Worm (Caenorhabditis elegans) whole organism, young adult: Measurements from ENCODE around the gene Y111B2A.1.

Experiments used
- B0035.1 ChIP-seq: sonication (generic microtip); optimal IDR thresholded peaks from 2 replicates; lab custom pipeline; 2016; ENCODE audit warnings: missing genetic modification characterization, mild to moderate bottlenecking, missing compliant biosample characterization, missing genotype, missing genetic modification reagents
- D2030.7 ChIP-seq: fragments of 200-800 bp; sonication (Bioruptor generic); IDR thresholded peaks from 2 replicates; pipeline ENCODE4 v1.3.6; 2022; ENCODE audit warnings: missing genetic modification reagents, missing genetic modification characterization, missing compliant biosample characterization
- F39B2.1 ChIP-seq: fragments of 200-800 bp; sonication (Bioruptor generic); IDR thresholded peaks from 2 replicates; pipeline ENCODE4 v1.3.6; 2022; ENCODE audit warnings: missing genetic modification reagents, missing genetic modification characterization, missing compliant biosample characterization
- F57C9.4 ChIP-seq: sonication (generic microtip); optimal IDR thresholded peaks from 2 replicates; lab custom pipeline; 2017; ENCODE audit warnings: mild to moderate bottlenecking, missing genetic modification characterization, missing compliant biosample characterization
- Y79H2A.3 ChIP-seq: fragments of 200-800 bp; sonication (Bioruptor generic); conservative IDR thresholded peaks from 2 replicates; pipeline ENCODE4 v1.3.6; 2022; ENCODE audit warnings: missing genetic modification reagents, missing genetic modification characterization, missing compliant biosample characterization
- akir-1 ChIP-seq: fragments of 200-800 bp; sonication (Bioruptor generic); optimal IDR thresholded peaks from 2 replicates; lab custom pipeline; 2018; ENCODE audit warnings: mild to moderate bottlenecking, missing genetic modification characterization, moderate library complexity, missing compliant biosample characterization
- aptf-3 ChIP-seq: fragments of 200-800 bp; sonication (Bioruptor generic); IDR thresholded peaks from 2 replicates; pipeline ENCODE4 v1.3.6; 2022; ENCODE audit warnings: missing genetic modification characterization, missing compliant biosample characterization
- athp-1 ChIP-seq: sonication (generic microtip); optimal IDR thresholded peaks from 2 replicates; lab custom pipeline; 2017; ENCODE audit warnings: mild to moderate bottlenecking, missing genetic modification characterization, missing compliant biosample characterization
- attf-3 ChIP-seq: fragments of 200-800 bp; sonication (Bioruptor generic); conservative IDR thresholded peaks from 2 replicates; pipeline ENCODE4 v1.3.6; 2022; ENCODE audit warnings: missing genetic modification reagents, missing genetic modification characterization, missing compliant biosample characterization
- attf-5 ChIP-seq: fragments of 200-800 bp; sonication (Bioruptor generic); optimal IDR thresholded peaks from 2 replicates; lab custom pipeline; 2018; ENCODE audit warnings: mild to moderate bottlenecking, missing genetic modification characterization, missing compliant biosample characterization
- cebp-1 ChIP-seq, 2 experiments: fragments of 200-800 bp in 1 of 2; sonication (Bioruptor generic) in 1 of 2; sonication (generic microtip) in 1 of 2; IDR thresholded peaks in 1 of 2; optimal IDR thresholded peaks in 1 of 2; 2 replicates each; pipeline versions ENCODE4 v1.3.6 to Lab custom; 2017 to 2022; ENCODE audit warnings: missing compliant biosample characterization in 2 of 2, missing genetic modification characterization in 2 of 2, mild to moderate bottlenecking in 1 of 2, missing genetic modification reagents in 1 of 2, moderate library complexity in 1 of 2
- ceh-100 ChIP-seq: fragments of 200-800 bp; sonication (Bioruptor generic); IDR thresholded peaks from 2 replicates; pipeline ENCODE4 v1.3.6; 2022; ENCODE audit warnings: missing genetic modification reagents, missing genetic modification characterization, missing compliant biosample characterization
- ceh-58 ChIP-seq: fragments of 200-800 bp; sonication (Bioruptor generic); IDR thresholded peaks from 2 replicates; pipeline ENCODE4 v1.3.6; 2022; ENCODE audit warnings: missing genetic modification characterization, missing compliant biosample characterization
- ceh-91 ChIP-seq: fragments of 200-800 bp; sonication (Bioruptor generic); IDR thresholded peaks from 2 replicates; pipeline ENCODE4 v1.3.6; 2022; ENCODE audit warnings: missing genetic modification reagents, missing genetic modification characterization, missing compliant biosample characterization
- dpl-1 ChIP-seq: fragments of 150-350 bp; optimal IDR thresholded peaks from 2 replicates; lab custom pipeline; 2014; ENCODE audit warnings: missing biosample characterization, missing genetic modification reagents, missing genetic modification characterization
- efl-1 ChIP-seq: fragments of 150-350 bp; optimal IDR thresholded peaks from 2 replicates; lab custom pipeline; 2014; ENCODE audit warnings: missing biosample characterization, missing genetic modification reagents, missing genetic modification characterization
- egl-44 ChIP-seq: fragments of 200-800 bp; sonication (Bioruptor generic); IDR thresholded peaks from 2 replicates; pipeline ENCODE4 v1.3.6; 2022; ENCODE audit warnings: missing genetic modification reagents, missing genetic modification characterization, missing compliant biosample characterization
- ekl-4 ChIP-seq: fragments of 200-800 bp; sonication (Bioruptor generic); IDR thresholded peaks from 2 replicates; pipeline ENCODE4 v1.3.6; 2022; ENCODE audit warnings: missing genetic modification reagents, missing genetic modification characterization, missing compliant biosample characterization
- fkh-3 ChIP-seq: sonication (generic microtip); optimal IDR thresholded peaks from 2 replicates; lab custom pipeline; 2016; ENCODE audit warnings: mild to moderate bottlenecking, missing genetic modification characterization, missing compliant biosample characterization
- him-1 ChIP-seq: sonication (generic microtip); optimal IDR thresholded peaks from 2 replicates; lab custom pipeline; 2016; ENCODE audit warnings: missing genotype, missing genetic modification reagents, missing genetic modification characterization, missing compliant biosample characterization
- hlh-26 ChIP-seq: fragments of 200-800 bp; sonication (Bioruptor generic); conservative IDR thresholded peaks from 2 replicates; pipeline ENCODE4 v1.3.6; 2022; ENCODE audit warnings: missing genetic modification reagents, missing genetic modification characterization, missing compliant biosample characterization
- hmg-1.2 ChIP-seq: fragments of 200-800 bp; sonication (Bioruptor generic); IDR thresholded peaks from 2 replicates; pipeline ENCODE4 v1.3.6; 2022; ENCODE audit warnings: missing genetic modification reagents, missing genetic modification characterization, missing compliant biosample characterization
- hmg-20 ChIP-seq: fragments of 200-800 bp; sonication (Bioruptor generic); IDR thresholded peaks from 2 replicates; pipeline ENCODE4 v1.3.6; 2022; ENCODE audit warnings: missing genetic modification reagents, missing genetic modification characterization, missing compliant biosample characterization
- hrde-1 ChIP-seq: sonication (generic microtip); optimal IDR thresholded peaks from 2 replicates; lab custom pipeline; 2016; ENCODE audit warnings: missing genetic modification characterization, mild to moderate bottlenecking, missing compliant biosample characterization, moderate library complexity, missing genotype, missing genetic modification reagents, borderline replicate concordance
- hsf-1 ChIP-seq: fragments of 200-800 bp; sonication (Bioruptor generic); IDR thresholded peaks from 2 replicates; pipeline ENCODE4 v1.3.6; 2022; ENCODE audit warnings: missing genetic modification reagents, missing genetic modification characterization, missing compliant biosample characterization
- let-607 ChIP-seq, 2 experiments: fragments of 200-800 bp in 1 of 2; sonication (Bioruptor generic) in 1 of 2; sonication (generic microtip) in 1 of 2; optimal IDR thresholded peaks; 2 replicates each; lab custom pipeline; 2016 to 2018; ENCODE audit warnings: mild to moderate bottlenecking in 2 of 2, missing compliant biosample characterization in 2 of 2, missing genetic modification characterization in 2 of 2, moderate library complexity in 2 of 2, missing genotype in 1 of 2
- lir-1 ChIP-seq: fragments of 200-800 bp; sonication (Bioruptor generic); conservative IDR thresholded peaks from 2 replicates; pipeline ENCODE4 v1.3.6; 2022; ENCODE audit warnings: missing genetic modification reagents, missing genetic modification characterization, missing compliant biosample characterization
- lsl-1 ChIP-seq: fragments of 200-800 bp; sonication (Bioruptor generic); optimal IDR thresholded peaks from 2 replicates; lab custom pipeline; 2018; ENCODE audit warnings: mild to moderate bottlenecking, missing genetic modification characterization, moderate library complexity, missing compliant biosample characterization
- lsy-27 ChIP-seq: sonication (generic microtip); optimal IDR thresholded peaks from 2 replicates; lab custom pipeline; 2017; ENCODE audit warnings: missing genetic modification characterization, mild to moderate bottlenecking, missing compliant biosample characterization, antibody characterized with exemption, missing genotype, borderline replicate concordance; ENCODE audit not compliant: insufficient read depth
- madf-3 ChIP-seq: fragments of 200-800 bp; sonication (Bioruptor generic); IDR thresholded peaks from 2 replicates; pipeline ENCODE4 v1.3.6; 2022; ENCODE audit warnings: missing genetic modification reagents, missing genetic modification characterization, missing compliant biosample characterization
- madf-6 ChIP-seq: fragments of 200-800 bp; sonication (Bioruptor generic); IDR thresholded peaks from 2 replicates; pipeline ENCODE4 v1.3.6; 2022; ENCODE audit warnings: missing genetic modification reagents, missing genetic modification characterization, missing compliant biosample characterization
- madf-8 ChIP-seq: fragments of 200-800 bp; sonication (Bioruptor generic); conservative IDR thresholded peaks from 2 replicates; pipeline ENCODE4 v1.3.6; 2022; ENCODE audit warnings: missing genetic modification reagents, missing genetic modification characterization, missing compliant biosample characterization
- mcd-1 ChIP-seq: fragments of 200-800 bp; sonication (Bioruptor generic); IDR thresholded peaks from 2 replicates; pipeline ENCODE4 v1.3.6; 2022; ENCODE audit warnings: missing genetic modification reagents, missing genetic modification characterization, missing compliant biosample characterization
- nhr-27 ChIP-seq: fragments of 200-800 bp; sonication (Bioruptor generic); optimal IDR thresholded peaks from 2 replicates; lab custom pipeline; 2018; ENCODE audit warnings: mild to moderate bottlenecking, missing genetic modification characterization, moderate library complexity, missing compliant biosample characterization
- nhr-80 ChIP-seq: sonication (generic microtip); optimal IDR thresholded peaks from 2 replicates; lab custom pipeline; 2016; ENCODE audit warnings: missing genetic modification characterization, missing compliant biosample characterization
- pha-4 ChIP-seq: fragments of 150-350 bp; sonication (generic microtip); optimal IDR thresholded peaks from 2 replicates; lab custom pipeline; 2014; ENCODE audit warnings: missing biosample characterization, missing genetic modification reagents, missing genetic modification characterization
- snpc-4 ChIP-seq, 5 experiments: fragments of 150-350 bp in 1 of 5; sonication (generic microtip) in 4 of 5; optimal IDR thresholded peaks; 2 replicates each; lab custom pipeline; 2014 to 2018; ENCODE audit warnings: missing genetic modification characterization in 5 of 5, missing biosample characterization in 3 of 5, antibody characterized with exemption in 2 of 5, mild to moderate bottlenecking in 2 of 5, missing compliant biosample characterization in 2 of 5, missing genotype in 2 of 5, moderate library complexity in 2 of 5, missing genetic modification reagents in 1 of 5
- sptf-2 ChIP-seq: fragments of 200-800 bp; sonication (Bioruptor generic); optimal IDR thresholded peaks from 2 replicates; lab custom pipeline; 2018; ENCODE audit warnings: mild to moderate bottlenecking, missing genetic modification characterization, missing compliant biosample characterization
- tbx-9 ChIP-seq: sonication (generic microtip); optimal IDR thresholded peaks from 2 replicates; lab custom pipeline; 2016; ENCODE audit warnings: borderline replicate concordance, missing genetic modification characterization, inconsistent platforms, missing compliant biosample characterization
- tlf-1 ChIP-seq: fragments of 200-800 bp; sonication (Bioruptor generic); optimal IDR thresholded peaks from 2 replicates; lab custom pipeline; 2018; ENCODE audit warnings: mild to moderate bottlenecking, missing genetic modification characterization, missing compliant biosample characterization
- unc-130 ChIP-seq: sonication (generic microtip); optimal IDR thresholded peaks from 2 replicates; lab custom pipeline; 2016; ENCODE audit warnings: missing genetic modification reagents, missing genetic modification characterization, missing compliant biosample characterization
- xnd-1 ChIP-seq: sonication (generic microtip); optimal IDR thresholded peaks from 2 replicates; lab custom pipeline; 2016; ENCODE audit warnings: missing genotype, missing genetic modification reagents, missing genetic modification characterization, missing compliant biosample characterization
- ztf-6 ChIP-seq: fragments of 200-800 bp; sonication (Bioruptor generic); IDR thresholded peaks from 2 replicates; pipeline ENCODE4 v1.3.6; 2022; ENCODE audit warnings: missing genetic modification reagents, missing genetic modification characterization, missing compliant biosample characterization

Y111B2A.1 gene

ce11 chrIII:12458970-12459369 is 36.5 kb downstream of the Y111B2A.1 start:
- TF ChIP-seq hsf-1 (GFP tag; lab: Robert Waterston, UW) (no peak), B0035.1 (tag; lab: Kevin White, UChicago) (no peak), athp-1 (tag; lab: Kevin White, UChicago) (no peak), F57C9.4 (tag; lab: Kevin White, UChicago) (no peak), sptf-2 (no peak), ekl-4 (GFP tag; lab: Robert Waterston, UW) (no peak), ztf-6 (GFP tag; lab: Robert Waterston, UW) (no peak), lsl-1 (GFP tag; lab: Kevin White, UChicago) (no peak), aptf-3 (GFP tag; lab: Robert Waterston, UW) (no peak), tbx-9 (tag; lab: Kevin White, UChicago) (no peak), nhr-27 (tag; lab: Kevin White, UChicago) (no peak), hmg-20 (GFP tag; lab: Robert Waterston, UW) (no peak), madf-3 (GFP tag; lab: Robert Waterston, UW) (no peak), cebp-1 (GFP tag; IDR thresholded peaks at IDR 0.05; lab: Robert Waterston, UW) (no peak), cebp-1 (tag; optimal IDR thresholded peaks at IDR 0.05; lab: Kevin White, UChicago) (no peak), ceh-100 (GFP tag; lab: Robert Waterston, UW) (no peak), akir-1 (GFP tag; lab: Kevin White, UChicago) (no peak), lir-1 (no peak), let-607 (tag; optimal IDR thresholded peaks at IDR 0.05; lab: Kevin White, UChicago) (no peak)

- TF ChIP-seq xnd-1 (tag; lab: Kevin White, UChicago) (peak; percentile 98), pha-4 (tag; lab: Kevin White, UChicago) (no peak), lsy-27 (tag; lab: Kevin White, UChicago) (no peak), hmg-1.2 (GFP tag; lab: Robert Waterston, UW) (no peak), F39B2.1 (GFP tag; lab: Robert Waterston, UW) (no peak), hlh-26 (GFP tag; lab: Robert Waterston, UW) (no peak), madf-6 (GFP tag; lab: Robert Waterston, UW) (peak; percentile 91), tlf-1 (GFP tag; lab: Kevin White, UChicago) (peak; percentile 11), D2030.7 (GFP tag; lab: Robert Waterston, UW) (peak; percentile 57; the same call in 1 of the 2 replicates), egl-44 (GFP tag; lab: Robert Waterston, UW) (no peak), madf-8 (peak; percentile 78), madf-3 (GFP tag; lab: Robert Waterston, UW) (no peak), efl-1 (GFP tag; lab: Kevin White, UChicago) (peak; percentile 61), him-1 (tag; lab: Kevin White, UChicago) (peak; percentile 47), unc-130 (GFP tag; lab: Kevin White, UChicago) (no peak), cebp-1 (GFP tag; IDR thresholded peaks at IDR 0.05; lab: Robert Waterston, UW) (no peak), cebp-1 (tag; optimal IDR thresholded peaks at IDR 0.05; lab: Kevin White, UChicago) (peak; percentile 51), lsl-1 (GFP tag; lab: Kevin White, UChicago) (peak; percentile 99), attf-5 (no peak), dpl-1 (GFP tag; lab: Kevin White, UChicago) (no peak), attf-3 (GFP tag; lab: Robert Waterston, UW) (no peak), fkh-3 (tag; lab: Kevin White, UChicago) (no peak), ceh-91 (GFP tag; lab: Robert Waterston, UW) (peak; percentile 67; the same call in 1 of the 2 replicates), hrde-1 (tag; lab: Kevin White, UChicago) (no peak), nhr-80 (tag; lab: Kevin White, UChicago) (peak; percentile 67), ceh-58 (no peak), Y79H2A.3 (GFP tag; lab: Robert Waterston, UW) (no peak), mcd-1 (GFP tag; lab: Robert Waterston, UW) (peak; percentile 56; the same call in 1 of the 2 replicates), ztf-6 (GFP tag; lab: Robert Waterston, UW) (no peak), snpc-4 (GFP tag; optimal IDR thresholded peaks at IDR 0.05; lab: Kevin White, UChicago) (no peak), snpc-4 (tag; optimal IDR thresholded peaks at IDR 0.05; lab: Kevin White, UChicago) (no peak), athp-1 (tag; lab: Kevin White, UChicago) (peak; percentile 24)
Observed at ce11 chrIII:12456801-12457647, 38.4 kb downstream of the Y111B2A.1 start, which contains the start of the genes scav-3 and Y49E10.21. scav-3 (minus strand) TSS chrIII:12456850. Y49E10.21 (plus strand) TSS chrIII:12457597.
